Worm (Caenorhabditis elegans) whole organism, L4/young adult: ENCODE results near the gene C53A5.16.

Experiments used
- W03F9.2 ChIP-seq: fragments of 150-350 bp; optimal IDR thresholded peaks from 2 replicates; lab custom pipeline; 2014; ENCODE audit warnings: missing biosample characterization, missing genetic modification characterization
- him-1 ChIP-seq: sonication (generic microtip); optimal IDR thresholded peaks from 2 replicates; lab custom pipeline; 2016; ENCODE audit warnings: missing genotype, missing genetic modification reagents, missing genetic modification characterization, missing compliant biosample characterization

DNA sequence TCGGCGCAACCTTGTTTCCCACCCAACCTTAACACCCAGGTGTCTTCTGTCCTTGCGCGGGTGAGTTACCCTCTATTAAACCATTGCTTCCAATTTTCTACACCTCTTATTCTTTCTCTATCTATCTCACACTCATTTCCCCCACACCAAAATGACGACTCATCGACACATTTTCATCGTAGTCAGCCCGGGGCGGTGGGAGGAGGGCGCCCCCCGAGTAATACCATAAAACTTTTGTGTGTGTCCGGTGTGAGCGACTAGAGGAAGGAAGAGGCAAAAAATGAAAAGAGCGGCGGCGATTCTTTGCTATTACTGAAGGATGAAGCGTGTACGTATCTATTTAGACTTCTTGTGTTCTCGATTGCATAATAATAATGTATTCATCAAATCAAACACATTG lies 17.6 kb downstream of the C53A5.16 start:
- TF ChIP-seq him-1 (tag; lab: Kevin White, UChicago): no peak
- no peak for TF ChIP-seq W03F9.2 (tag; lab: Kevin White, UChicago)
